Worm (Caenorhabditis elegans) whole organism, L4 larva: ENCODE measurements around the gene cpt-1.

Experiments
- F26F4.8 ChIP-seq: fragments of 200-800 bp; sonication (Bioruptor generic); conservative IDR thresholded peaks from 2 replicates; pipeline ENCODE4 v1.3.6; 2022; ENCODE audit warnings: missing genetic modification characterization, missing compliant biosample characterization
- ama-1 ChIP-seq: fragments of 150-350 bp; optimal IDR thresholded peaks from 2 replicates; lab custom pipeline; 2014; ENCODE audit warnings: inconsistent platforms, mixed read lengths
- dmd-6 ChIP-seq: fragments of 200-800 bp; sonication (Bioruptor generic); IDR thresholded peaks from 2 replicates; pipeline ENCODE4 v1.3.6; 2022; ENCODE audit warnings: missing genetic modification reagents, missing genetic modification characterization, missing compliant biosample characterization
- dve-1 ChIP-seq: sonication (generic microtip); optimal IDR thresholded peaks from 2 replicates; lab custom pipeline; 2017; ENCODE audit warnings: antibody characterized with exemption, mild to moderate bottlenecking, missing genetic modification characterization, missing compliant biosample characterization; ENCODE audit not compliant: insufficient read depth
- lin-15B ChIP-seq: fragments of 150-350 bp; sonication (generic microtip); optimal IDR thresholded peaks from 3 replicates; lab custom pipeline; 2014; ENCODE audit warnings: missing biosample characterization, missing genetic modification characterization
- lsy-2 ChIP-seq, 2 experiments: fragments of 150-350 bp in 1 of 2; sonication (generic microtip) in 1 of 2; optimal IDR thresholded peaks; 2 replicates each; lab custom pipeline; 2014 to 2017; ENCODE audit warnings: missing biosample characterization in 2 of 2, missing genetic modification characterization in 2 of 2
- nhr-11 ChIP-seq: fragments of 150-350 bp; optimal IDR thresholded peaks from 2 replicates; lab custom pipeline; 2014; ENCODE audit warnings: missing biosample characterization, missing genetic modification characterization
- unc-39 ChIP-seq: sonication (generic microtip); optimal IDR thresholded peaks from 2 replicates; lab custom pipeline; 2017; ENCODE audit warnings: missing biosample characterization, missing genetic modification characterization

ce11 chrII:12756180-12756579, 40.1 kb downstream of the cpt-1 start, which contains the start of the genes Y46G5A.7 and Y46G5A.8:
- TF ChIP-seq nhr-11 (tag; lab: Kevin White, UChicago), result no peak
- TF ChIP-seq unc-39 (tag; lab: Kevin White, UChicago), result no peak
- TF ChIP-seq lin-15B (tag; lab: Kevin White, UChicago), result no peak
- TF ChIP-seq ama-1 (lab: Kevin White, UChicago), result no peak
- no peak for TF ChIP-seq lsy-2 (tag; optimal IDR thresholded peaks at IDR 0.05; lab: Kevin White, UChicago)
- TF ChIP-seq dmd-6 (GFP tag; lab: Robert Waterston, UW), result no peak
- no peak for TF ChIP-seq dve-1 (tag; lab: Kevin White, UChicago)
- TF ChIP-seq F26F4.8 (GFP tag; lab: Robert Waterston, UW), result no peak
